Fruit fly (Drosophila melanogaster): ENCODE measurements around the gene CG7330.

Gene CG7330

DNA sequence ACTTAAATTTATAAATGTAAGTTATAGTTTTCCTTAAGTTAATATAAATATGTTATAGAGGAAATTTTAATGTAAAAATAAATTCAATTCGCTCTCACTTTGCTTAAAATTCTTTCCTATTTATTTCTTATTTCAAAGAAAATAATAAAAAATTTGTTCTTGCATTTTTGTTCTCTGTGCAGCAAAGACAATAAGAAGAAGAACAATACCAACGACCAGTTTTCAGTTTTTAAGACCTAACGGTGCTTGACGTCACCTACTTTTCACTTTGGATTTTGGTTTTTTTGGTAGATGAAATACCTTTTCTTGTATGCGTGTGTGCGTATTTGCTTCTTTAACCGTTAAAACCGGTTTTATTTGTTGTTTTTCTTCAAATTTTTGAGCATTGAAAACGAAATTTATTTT lies 46.6 kb upstream of the CG7330 start (continued):
- TF ChIP-seq CG3995 (GFP tag; optimal IDR thresholded peaks at IDR 0.05) (no peak), gem (tag; optimal IDR thresholded peaks at IDR 0.05) (peak; percentile 77), Atf-2 (GFP tag; optimal IDR thresholded peaks at IDR 0.05) (no peak), tio (GFP tag; optimal IDR thresholded peaks at IDR 0.05) (no peak), shn (GFP tag; optimal IDR thresholded peaks at IDR 0.05) (no peak), ap (GFP tag; IDR thresholded peaks at IDR 0.05) (no peak), row (GFP tag; IDR thresholded peaks at IDR 0.05) (peak; percentile 47), ase (GFP tag; IDR thresholded peaks at IDR 0.05) (no peak), nmo (GFP tag; optimal IDR thresholded peaks at IDR 0.05) (peak; percentile 66), mam (GFP tag; optimal IDR thresholded peaks at IDR 0.05) (no peak), Drgx (GFP tag; IDR thresholded peaks at IDR 0.05) (no peak), fd102C (GFP tag; optimal IDR thresholded peaks at IDR 0.05) (no peak), CG31441 (GFP tag; IDR thresholded peaks at IDR 0.05) (peak; percentile 59), so (GFP tag; IDR thresholded peaks at IDR 0.05) (no peak), CG5245 (GFP tag; optimal IDR thresholded peaks at IDR 0.05) (no peak), ttk (GFP tag; IDR thresholded peaks at IDR 0.05) (no peak), CG14710 (tag; optimal IDR thresholded peaks at IDR 0.05) (peak; percentile 79), nau (GFP tag; optimal IDR thresholded peaks at IDR 0.05) (no peak), mld (GFP tag; IDR thresholded peaks at IDR 0.05; ENCODE audit: partially characterized antibody) (no peak), CG10321 (GFP tag; IDR thresholded peaks at IDR 0.05) (no peak), Xrp1 (GFP tag; IDR thresholded peaks at IDR 0.05) (no peak; the same call in 1 of the 2 replicates), TFAM (GFP tag; optimal IDR thresholded peaks at IDR 0.05) (no peak), BEAF-32 (GFP tag; optimal IDR thresholded peaks at IDR 0.05) (no peak), tll (GFP tag; optimal IDR thresholded peaks at IDR 0.05) (no peak), CG2712 (tag; optimal IDR thresholded peaks at IDR 0.05) (peak; percentile 81), Nf-YB (GFP tag; optimal IDR thresholded peaks at IDR 0.05) (peak; percentile 10), Ptx1 (GFP tag; IDR thresholded peaks at IDR 0.05) (no peak), gcm (GFP tag; optimal IDR thresholded peaks at IDR 0.05) (peak; percentile 38), PHDP (tag; optimal IDR thresholded peaks at IDR 0.05) (peak; percentile 43), CG32767 (GFP tag; IDR thresholded peaks at IDR 0.05) (no peak), Hr39 (optimal IDR thresholded peaks at IDR 0.05) (no peak), D19A (tag; optimal IDR thresholded peaks at IDR 0.05) (peak; percentile 48), trem (tag; optimal IDR thresholded peaks at IDR 0.05) (peak; percentile 45), CG30020 (tag; optimal IDR thresholded peaks at IDR 0.05) (peak; percentile 27), CG5953 (GFP tag; IDR thresholded peaks at IDR 0.05) (no peak), Gsc (GFP tag; IDR thresholded peaks at IDR 0.05) (no peak), usp (GFP tag; optimal IDR thresholded peaks at IDR 0.05) (no peak), CG1233 (GFP tag; optimal IDR thresholded peaks at IDR 0.05) (peak; percentile 9), dmrt11E (tag; optimal IDR thresholded peaks at IDR 0.05) (peak; percentile 64), E2f1 (GFP tag; IDR thresholded peaks at IDR 0.05) (no peak), fu2 (GFP tag; optimal IDR thresholded peaks at IDR 0.05) (no peak), CG18011 (GFP tag; optimal IDR thresholded peaks at IDR 0.05) (no peak), lola (GFP tag; optimal IDR thresholded peaks at IDR 0.05) (peak in 1 of 3 experiments; percentile 73), Blimp-1 (GFP tag; optimal IDR thresholded peaks at IDR 0.05) (peak; percentile 97), CG18262 (tag; optimal IDR thresholded peaks at IDR 0.05) (peak; percentile 83), CG17829 (tag; optimal IDR thresholded peaks at IDR 0.05) (peak; percentile 73), Neu2 (GFP tag; optimal IDR thresholded peaks at IDR 0.05; ENCODE audit: borderline replicate concordance) (no peak), Spps (tag; optimal IDR thresholded peaks at IDR 0.05) (peak; percentile 41), CG6791 (GFP tag; IDR thresholded peaks at IDR 0.05; ENCODE audit: partially characterized antibody) (no peak), dpn (GFP tag; optimal IDR thresholded peaks at IDR 0.05) (no peak), phol (tag; optimal IDR thresholded peaks at IDR 0.05) (peak; percentile 65)

Measured in whole organism, embryonic.